Worm (Caenorhabditis elegans) whole organism, L2 larva: ENCODE data around the gene tnt-2.

Experiments used
- F13H6.1 ChIP-seq: sonication (generic microtip); optimal IDR thresholded peaks from 2 replicates; lab custom pipeline; 2016; ENCODE audit warnings: missing genetic modification characterization, missing compliant biosample characterization
- R02D3.7 ChIP-seq: fragments of 150-350 bp; optimal IDR thresholded peaks from 2 replicates; lab custom pipeline; 2014; ENCODE audit warnings: missing biosample characterization, missing genetic modification characterization
- ZK546.5 ChIP-seq: sonication (generic microtip); optimal IDR thresholded peaks from 2 replicates; lab custom pipeline; 2017; ENCODE audit warnings: missing biosample characterization, missing genetic modification characterization
- ama-1 ChIP-seq: fragments of 150-350 bp; optimal IDR thresholded peaks from 2 replicates; lab custom pipeline; 2018; ENCODE audit warnings: inconsistent platforms
- blmp-1 ChIP-seq: sonication (generic microtip); optimal IDR thresholded peaks from 2 replicates; lab custom pipeline; 2017; ENCODE audit warnings: missing genetic modification characterization, mild to moderate bottlenecking, missing compliant biosample characterization, antibody characterized with exemption, moderate library complexity; ENCODE audit not compliant: insufficient read depth
- ceh-16 ChIP-seq: fragments of 150-350 bp; optimal IDR thresholded peaks from 2 replicates; lab custom pipeline; 2014; ENCODE audit warnings: missing biosample characterization, missing genetic modification characterization
- crh-2 ChIP-seq: sonication (generic microtip); optimal IDR thresholded peaks from 2 replicates; lab custom pipeline; 2017; ENCODE audit warnings: missing biosample characterization, missing genetic modification characterization
- dmd-4 ChIP-seq: sonication (generic microtip); optimal IDR thresholded peaks from 2 replicates; lab custom pipeline; 2017; ENCODE audit warnings: missing biosample characterization, missing genetic modification characterization
- egl-27 ChIP-seq: sonication (generic microtip); optimal IDR thresholded peaks from 3 replicates; lab custom pipeline; 2017; ENCODE audit warnings: missing biosample characterization, missing genetic modification reagents, missing genetic modification characterization
- elt-3 ChIP-seq: sonication (generic microtip); optimal IDR thresholded peaks from 2 replicates; lab custom pipeline; 2017; ENCODE audit warnings: missing biosample characterization, missing genetic modification characterization
- fos-1 ChIP-seq: fragments of 150-350 bp; optimal IDR thresholded peaks from 2 replicates; lab custom pipeline; 2014; ENCODE audit warnings: missing biosample characterization, missing genetic modification characterization
- lin-11 ChIP-seq: fragments of 150-350 bp; sonication (generic microtip); optimal IDR thresholded peaks from 2 replicates; lab custom pipeline; 2014; ENCODE audit warnings: missing biosample characterization, missing genetic modification characterization, inconsistent platforms, mixed read lengths
- lsy-2 ChIP-seq, 2 experiments: fragments of 150-350 bp in 1 of 2; sonication (generic microtip) in 1 of 2; optimal IDR thresholded peaks; 2 replicates each; lab custom pipeline; 2014 to 2017; ENCODE audit warnings: missing biosample characterization in 2 of 2, missing genetic modification characterization in 2 of 2
- mab-5 ChIP-seq: fragments of 150-350 bp; optimal IDR thresholded peaks from 2 replicates; lab custom pipeline; 2014; ENCODE audit warnings: missing biosample characterization, missing genetic modification characterization
- mbf-1 ChIP-seq: sonication (generic microtip); optimal IDR thresholded peaks from 2 replicates; lab custom pipeline; 2017; ENCODE audit warnings: missing biosample characterization, missing genetic modification characterization
- mdl-1 ChIP-seq, 2 experiments: fragments of 150-350 bp in 1 of 2; sonication (generic microtip) in 1 of 2; optimal IDR thresholded peaks; 2 replicates each; lab custom pipeline; 2017; ENCODE audit warnings: missing biosample characterization in 2 of 2, missing genetic modification characterization in 2 of 2
- nhr-11 ChIP-seq: fragments of 150-350 bp; optimal IDR thresholded peaks from 2 replicates; lab custom pipeline; 2014; ENCODE audit warnings: missing biosample characterization, missing genetic modification characterization
- nhr-12 ChIP-seq: fragments of 150-350 bp; optimal IDR thresholded peaks from 2 replicates; lab custom pipeline; 2014; ENCODE audit warnings: missing biosample characterization, missing genetic modification characterization
- nhr-129 ChIP-seq: fragments of 150-350 bp; optimal IDR thresholded peaks from 2 replicates; lab custom pipeline; 2014; ENCODE audit warnings: missing biosample characterization, missing genetic modification characterization
- nhr-21 ChIP-seq: fragments of 150-350 bp; optimal IDR thresholded peaks from 2 replicates; lab custom pipeline; 2014; ENCODE audit warnings: missing biosample characterization, missing genetic modification characterization
- nhr-237 ChIP-seq: fragments of 150-350 bp; optimal IDR thresholded peaks from 2 replicates; lab custom pipeline; 2014; ENCODE audit warnings: missing biosample characterization, missing genetic modification characterization
- nhr-25 ChIP-seq: fragments of 150-350 bp; sonication (generic microtip); optimal IDR thresholded peaks from 3 replicates; lab custom pipeline; 2014; ENCODE audit warnings: missing biosample characterization, missing genetic modification characterization
- nhr-6 ChIP-seq: fragments of 150-350 bp; optimal IDR thresholded peaks from 2 replicates; lab custom pipeline; 2014; ENCODE audit warnings: missing biosample characterization, missing genetic modification characterization
- nhr-77 ChIP-seq: fragments of 150-350 bp; optimal IDR thresholded peaks from 2 replicates; lab custom pipeline; 2014; ENCODE audit warnings: missing biosample characterization, missing genetic modification characterization
- skn-1 ChIP-seq: sonication (generic microtip); optimal IDR thresholded peaks from 2 replicates; lab custom pipeline; 2017; ENCODE audit warnings: missing biosample characterization, missing genetic modification characterization
- sma-3 ChIP-seq: sonication (generic microtip); optimal IDR thresholded peaks from 2 replicates; lab custom pipeline; 2016; ENCODE audit warnings: missing genetic modification reagents, missing genetic modification characterization, missing compliant biosample characterization
- sma-9 ChIP-seq, 2 experiments: fragments of 150-350 bp in 1 of 2; sonication (generic microtip) in 1 of 2; optimal IDR thresholded peaks; 2 replicates each; lab custom pipeline; 2014 to 2016; ENCODE audit warnings: missing genetic modification characterization in 2 of 2, mild to moderate bottlenecking in 1 of 2, missing biosample characterization in 1 of 2, missing compliant biosample characterization in 1 of 2, missing genetic modification reagents in 1 of 2, moderate library complexity in 1 of 2
- unc-55 ChIP-seq: fragments of 150-350 bp; sonication (generic microtip); optimal IDR thresholded peaks from 3 replicates; lab custom pipeline; 2014; ENCODE audit warnings: missing biosample characterization, missing genetic modification reagents, missing genetic modification characterization
- unc-62 ChIP-seq: fragments of 150-350 bp; optimal IDR thresholded peaks from 2 replicates; lab custom pipeline; 2014; ENCODE audit warnings: missing biosample characterization, missing genetic modification reagents, missing genetic modification characterization
- zag-1 ChIP-seq: fragments of 150-350 bp; optimal IDR thresholded peaks from 2 replicates; lab custom pipeline; 2014; ENCODE audit warnings: missing biosample characterization, missing genetic modification characterization
- ztf-11 ChIP-seq: sonication (generic microtip); optimal IDR thresholded peaks from 2 replicates; lab custom pipeline; 2017; ENCODE audit warnings: missing biosample characterization, missing genetic modification characterization

tnt-2 gene

ce11 chrX:8720658-8721057 is 2.7 kb downstream of the tnt-2 start, which contains the start of gene F53A9.9:
TSS of gene F53A9.9 (minus strand) at chrX:8720758.
- TF ChIP-seq unc-62 (GFP tag; lab: Kevin White, UChicago) (no peak), nhr-21 (tag; lab: Kevin White, UChicago) (no peak), nhr-6 (tag; lab: Kevin White, UChicago) (no peak), ztf-11 (tag; lab: Kevin White, UChicago) (no peak), blmp-1 (tag; lab: Kevin White, UChicago) (no peak), fos-1 (tag; lab: Kevin White, UChicago) (no peak), zag-1 (tag; lab: Kevin White, UChicago) (no peak), ama-1 (lab: Kevin White, UChicago) (no peak), nhr-77 (tag; lab: Kevin White, UChicago) (no peak), lin-11 (tag; lab: Kevin White, UChicago) (no peak), crh-2 (no peak), ceh-16 (tag; lab: Kevin White, UChicago) (no peak), egl-27 (tag; lab: Kevin White, UChicago) (no peak), sma-3 (no peak)

- TF ChIP-seq skn-1 (tag; lab: Kevin White, UChicago) (no peak), nhr-11 (tag; lab: Kevin White, UChicago) (no peak), egl-27 (tag; lab: Kevin White, UChicago) (no peak), dmd-4 (tag; lab: Kevin White, UChicago) (no peak), fos-1 (tag; lab: Kevin White, UChicago) (no peak), mab-5 (tag; lab: Kevin White, UChicago) (no peak), R02D3.7 (tag; lab: Kevin White, UChicago) (no peak), lin-11 (tag; lab: Kevin White, UChicago) (no peak), mbf-1 (tag; lab: Kevin White, UChicago) (no peak), F13H6.1 (tag; lab: Kevin White, UChicago) (peak; percentile 10), ceh-16 (tag; lab: Kevin White, UChicago) (no peak), unc-55 (GFP tag; lab: Kevin White, UChicago) (no peak), lsy-2 (tag; optimal IDR thresholded peaks at IDR 0.05; lab: Kevin White, UChicago) (no peak), unc-62 (GFP tag; lab: Kevin White, UChicago) (no peak), sma-3 (no peak), nhr-237 (tag; lab: Kevin White, UChicago) (no peak), sma-9 (GFP tag; optimal IDR thresholded peaks at IDR 0.05; lab: Kevin White, UChicago) (peak; percentile 12), sma-9 (tag; optimal IDR thresholded peaks at IDR 0.05; lab: Kevin White, UChicago) (no peak)
Observed at ce11 chrX:8719888-8720287, 3.5 kb downstream of the tnt-2 start.

ce11 chrX:8718856-8719255 is 4.5 kb downstream of the tnt-2 start, which contains the start of gene F53A9.8:
TSS of gene F53A9.8 (minus strand) at chrX:8718904.
- TF ChIP-seq crh-2 (peak; percentile 51), ZK546.5 (no peak), fos-1 (tag; lab: Kevin White, UChicago) (peak; percentile 41), sma-9 (GFP tag; optimal IDR thresholded peaks at IDR 0.05; lab: Kevin White, UChicago) (peak; percentile 55), sma-9 (tag; optimal IDR thresholded peaks at IDR 0.05; lab: Kevin White, UChicago) (no peak)

- TF ChIP-seq mdl-1 (tag; optimal IDR thresholded peaks at IDR 0.05; lab: Kevin White, UChicago) = no peak
- TF ChIP-seq skn-1 (tag; lab: Kevin White, UChicago) = no peak
- TF ChIP-seq nhr-12 (tag; lab: Kevin White, UChicago) = no peak
Observed at ce11 chrX:8718153-8718552, 5.2 kb downstream of the tnt-2 start.

- no peak for TF ChIP-seq elt-3 (tag; lab: Kevin White, UChicago)
- TF ChIP-seq nhr-11 (tag; lab: Kevin White, UChicago) = no peak
- TF ChIP-seq mbf-1 (tag; lab: Kevin White, UChicago) = no peak
- no peak for TF ChIP-seq R02D3.7 (tag; lab: Kevin White, UChicago)
- TF ChIP-seq egl-27 (tag; lab: Kevin White, UChicago) = no peak
- TF ChIP-seq lin-11 (tag; lab: Kevin White, UChicago) = no peak
- TF ChIP-seq mdl-1 (tag; optimal IDR thresholded peaks at IDR 0.05; lab: Kevin White, UChicago) = no peak
- TF ChIP-seq nhr-129 (tag; lab: Kevin White, UChicago) = no peak
- TF ChIP-seq nhr-6 (tag; lab: Kevin White, UChicago) = no peak
- no peak for TF ChIP-seq nhr-25 (tag; lab: Kevin White, UChicago)
Observed at ce11 chrX:8716822-8717221, 6.5 kb downstream of the tnt-2 start, which contains the start of gene F53A9.7. TSS of gene F53A9.7 (minus strand) at chrX:8716922.
